Worm (Caenorhabditis elegans) whole organism, L1 larva: ENCODE results near the gene C01G5.9.

Experiments
- C04F5.9 ChIP-seq: sonication (generic microtip); optimal IDR thresholded peaks from 2 replicates; lab custom pipeline; 2016; ENCODE audit warnings: missing genetic modification characterization, missing compliant biosample characterization
- C16A3.4 ChIP-seq: fragments of 150-350 bp; optimal IDR thresholded peaks from 2 replicates; lab custom pipeline; 2014; ENCODE audit warnings: missing biosample characterization, missing genetic modification characterization
- F16B12.6 ChIP-seq: fragments of 150-350 bp; optimal IDR thresholded peaks from 2 replicates; lab custom pipeline; 2014; ENCODE audit warnings: missing biosample characterization, missing genetic modification characterization
- Y116A8C.19 ChIP-seq: sonication (generic microtip); optimal IDR thresholded peaks from 2 replicates; lab custom pipeline; 2016; ENCODE audit warnings: missing compliant biosample characterization, missing genetic modification characterization, borderline replicate concordance
- aly-2 ChIP-seq: fragments of 150-350 bp; optimal IDR thresholded peaks from 2 replicates; lab custom pipeline; 2014; ENCODE audit warnings: missing biosample characterization, missing genetic modification characterization
- ama-1 ChIP-seq: fragments of 150-350 bp; optimal IDR thresholded peaks from 2 replicates; lab custom pipeline; 2014
- ces-1 ChIP-seq: fragments of 150-350 bp; optimal IDR thresholded peaks from 2 replicates; lab custom pipeline; 2014; ENCODE audit warnings: missing biosample characterization, missing genetic modification reagents, missing genetic modification characterization
- dpl-1 ChIP-seq, 3 experiments: fragments of 150-350 bp in 2 of 3; sonication (generic microtip) in 1 of 3; optimal IDR thresholded peaks; 2 replicates each; lab custom pipeline; 2014 to 2017; ENCODE audit warnings: missing biosample characterization in 3 of 3, missing genetic modification characterization in 3 of 3, missing genetic modification reagents in 3 of 3
- dsc-1 ChIP-seq: sonication (generic microtip); optimal IDR thresholded peaks from 2 replicates; lab custom pipeline; 2016; ENCODE audit warnings: mild to moderate bottlenecking, missing genetic modification characterization, missing compliant biosample characterization
- efl-1 ChIP-seq, 4 experiments: fragments of 150-350 bp; optimal IDR thresholded peaks in 3 of 4; peaks in 1 of 4; 1 replicate in 1 of 4; 2 replicates in 3 of 4; lab custom pipeline; 2014; ENCODE audit warnings: missing biosample characterization in 2 of 4, missing genetic modification characterization in 2 of 4, missing genetic modification reagents in 2 of 4
- efl-3 ChIP-seq: fragments of 200-800 bp; sonication (Bioruptor generic); optimal IDR thresholded peaks from 2 replicates; lab custom pipeline; 2018; ENCODE audit warnings: mild to moderate bottlenecking, missing genetic modification characterization, missing compliant biosample characterization
- egl-27 ChIP-seq, 2 experiments: fragments of 150-350 bp in 1 of 2; sonication (generic microtip); optimal IDR thresholded peaks; 3 replicates each; lab custom pipeline; 2017 to 2018; ENCODE audit warnings: missing biosample characterization in 2 of 2, missing genetic modification characterization in 2 of 2, missing genetic modification reagents in 2 of 2
- elt-2 ChIP-seq: sonication (generic microtip); optimal IDR thresholded peaks from 2 replicates; lab custom pipeline; 2016; ENCODE audit warnings: missing genetic modification characterization, mild to moderate bottlenecking, inconsistent platforms, missing compliant biosample characterization, missing genetic modification reagents
- ets-5 ChIP-seq: fragments of 200-800 bp; sonication (Bioruptor generic); IDR thresholded peaks from 2 replicates; pipeline ENCODE4 v1.3.6; 2022; ENCODE audit warnings: missing genetic modification characterization, missing compliant biosample characterization
- fkh-4 ChIP-seq: sonication (generic microtip); optimal IDR thresholded peaks from 2 replicates; lab custom pipeline; 2016; ENCODE audit warnings: missing compliant biosample characterization, missing genetic modification characterization, borderline replicate concordance
- fkh-8 ChIP-seq: sonication (generic microtip); optimal IDR thresholded peaks from 2 replicates; lab custom pipeline; 2016; ENCODE audit warnings: mild to moderate bottlenecking, missing genetic modification characterization, missing compliant biosample characterization
- fos-1 ChIP-seq: fragments of 150-350 bp; optimal IDR thresholded peaks from 2 replicates; lab custom pipeline; 2014; ENCODE audit warnings: missing biosample characterization, missing genetic modification characterization
- grh-1 ChIP-seq: fragments of 200-800 bp; sonication (Bioruptor generic); IDR thresholded peaks from 2 replicates; pipeline ENCODE4 v1.3.6; 2022; ENCODE audit warnings: missing genetic modification reagents, missing genetic modification characterization, missing compliant biosample characterization
- hlh-17 ChIP-seq: fragments of 200-800 bp; sonication (Bioruptor generic); optimal IDR thresholded peaks from 2 replicates; lab custom pipeline; 2018; ENCODE audit warnings: missing genetic modification characterization, mild to moderate bottlenecking, missing compliant biosample characterization, moderate library complexity, borderline replicate concordance
- hpl-2 ChIP-seq: fragments of 150-350 bp; optimal IDR thresholded peaks from 2 replicates; lab custom pipeline; 2014; ENCODE audit warnings: missing biosample characterization, missing genetic modification reagents, missing genetic modification characterization
- isw-1 ChIP-seq: fragments of 200-800 bp; sonication (Bioruptor generic); IDR thresholded peaks from 2 replicates; pipeline ENCODE4 v1.3.6; 2022; ENCODE audit warnings: missing genetic modification characterization, missing compliant biosample characterization
- lin-14 ChIP-seq: fragments of 200-800 bp; sonication (Bioruptor generic); optimal IDR thresholded peaks from 2 replicates; lab custom pipeline; 2018; ENCODE audit warnings: mild to moderate bottlenecking, missing genetic modification characterization, moderate library complexity, missing compliant biosample characterization
- lin-35 ChIP-seq, 2 experiments: fragments of 150-350 bp; optimal IDR thresholded peaks; 2 replicates each; lab custom pipeline; 2014; ENCODE audit warnings: missing biosample characterization in 2 of 2, missing genetic modification characterization in 2 of 2, missing genetic modification reagents in 2 of 2
- lir-3 ChIP-seq: sonication (generic microtip); optimal IDR thresholded peaks from 2 replicates; lab custom pipeline; 2016; ENCODE audit warnings: mild to moderate bottlenecking, missing genetic modification characterization, moderate library complexity, missing compliant biosample characterization; ENCODE audit not compliant: poor library complexity
- lsy-2 ChIP-seq, 2 experiments: fragments of 150-350 bp; optimal IDR thresholded peaks; 2 replicates each; lab custom pipeline; 2014; ENCODE audit warnings: missing biosample characterization in 2 of 2, missing genetic modification characterization in 2 of 2
- mdl-1 ChIP-seq, 2 experiments: fragments of 150-350 bp; optimal IDR thresholded peaks; 2 replicates each; lab custom pipeline; 2014 to 2017; ENCODE audit warnings: missing biosample characterization in 2 of 2, missing genetic modification characterization in 2 of 2, inconsistent platforms in 1 of 2
- mep-1 ChIP-seq: fragments of 150-350 bp; optimal IDR thresholded peaks from 2 replicates; lab custom pipeline; 2014; ENCODE audit warnings: missing biosample characterization, missing genetic modification characterization
- nhr-19 ChIP-seq: fragments of 200-800 bp; sonication (Bioruptor generic); conservative IDR thresholded peaks from 2 replicates; pipeline ENCODE4 v1.3.6; 2022; ENCODE audit warnings: missing genetic modification characterization, missing compliant biosample characterization
- nhr-20 ChIP-seq: sonication (generic microtip); optimal IDR thresholded peaks from 2 replicates; lab custom pipeline; 2016; ENCODE audit warnings: mild to moderate bottlenecking, missing genetic modification characterization, missing compliant biosample characterization
- nhr-71 ChIP-seq: sonication (generic microtip); optimal IDR thresholded peaks from 2 replicates; lab custom pipeline; 2016; ENCODE audit warnings: mild to moderate bottlenecking, missing genetic modification characterization, moderate library complexity, missing compliant biosample characterization
- nhr-77 ChIP-seq: fragments of 150-350 bp; optimal IDR thresholded peaks from 2 replicates; lab custom pipeline; 2014; ENCODE audit warnings: missing biosample characterization, missing genetic modification characterization
- nhr-84 ChIP-seq: sonication (generic microtip); optimal IDR thresholded peaks from 2 replicates; lab custom pipeline; 2017; ENCODE audit warnings: missing biosample characterization, missing genetic modification characterization
- nhr-90 ChIP-seq: sonication (generic microtip); optimal IDR thresholded peaks from 2 replicates; lab custom pipeline; 2016; ENCODE audit warnings: mild to moderate bottlenecking, missing genetic modification characterization, missing compliant biosample characterization; ENCODE audit not compliant: poor library complexity
- pag-3 ChIP-seq: sonication (generic microtip); optimal IDR thresholded peaks from 2 replicates; lab custom pipeline; 2017; ENCODE audit warnings: missing genetic modification characterization, mild to moderate bottlenecking, missing compliant biosample characterization, antibody characterized with exemption, borderline replicate concordance; ENCODE audit not compliant: insufficient read depth
- snpc-4 ChIP-seq: fragments of 150-350 bp; optimal IDR thresholded peaks from 2 replicates; lab custom pipeline; 2014; ENCODE audit warnings: missing biosample characterization, missing genetic modification characterization
- sox-4 ChIP-seq: sonication (generic microtip); optimal IDR thresholded peaks from 2 replicates; lab custom pipeline; 2016; ENCODE audit warnings: missing genetic modification characterization, missing compliant biosample characterization
- sup-37 ChIP-seq: fragments of 200-800 bp; sonication (Bioruptor generic); optimal IDR thresholded peaks from 2 replicates; lab custom pipeline; 2018; ENCODE audit warnings: mild to moderate bottlenecking, missing genetic modification characterization, missing compliant biosample characterization
- swsn-7 ChIP-seq: sonication (generic microtip); optimal IDR thresholded peaks from 2 replicates; lab custom pipeline; 2016; ENCODE audit warnings: missing genetic modification characterization, missing compliant biosample characterization
- tbx-2 ChIP-seq: sonication (generic microtip); optimal IDR thresholded peaks from 2 replicates; lab custom pipeline; 2016; ENCODE audit warnings: missing genetic modification characterization, missing compliant biosample characterization
- zag-1 ChIP-seq: fragments of 150-350 bp; optimal IDR thresholded peaks from 2 replicates; lab custom pipeline; 2014; ENCODE audit warnings: missing biosample characterization, missing genetic modification characterization

Gene C01G5.9

DNA sequence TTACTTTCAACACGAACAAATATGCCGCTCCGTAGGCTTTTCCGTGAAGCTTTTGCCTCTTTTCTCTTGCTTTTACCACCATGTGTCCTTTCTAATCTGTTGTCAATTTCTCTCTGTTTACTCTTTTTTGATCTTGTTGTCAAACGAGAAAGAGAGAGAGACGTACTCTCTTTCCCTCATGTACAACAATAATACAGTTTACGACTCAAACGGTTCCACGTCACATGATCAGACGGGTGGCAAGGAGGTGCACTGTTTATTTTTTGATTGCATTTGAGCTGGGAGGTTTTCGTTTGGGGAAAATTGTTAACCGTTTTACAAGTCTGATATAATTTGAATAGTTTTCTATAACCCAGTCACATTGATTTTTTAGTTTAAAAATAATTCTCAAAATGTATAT lies 18.9 kb upstream of the C01G5.9 start:
- TF ChIP-seq fkh-8 (tag; lab: Kevin White, UChicago) (no peak), sox-4 (no peak), isw-1 (no peak), lir-3 (tag; lab: Kevin White, UChicago) (no peak), egl-27 (tag; optimal IDR thresholded peaks at IDR 0.05; lab: Kevin White, UChicago) (peak in 1 of 2 experiments; percentile 11), ama-1 (lab: Kevin White, UChicago) (no peak), hlh-17 (GFP tag; lab: Kevin White, UChicago) (no peak), elt-2 (tag; lab: Kevin White, UChicago) (peak; percentile 69), ets-5 (GFP tag; lab: Robert Waterston, UW) (no peak), lin-35 (GFP tag; optimal IDR thresholded peaks at IDR 0.05; lab: Kevin White, UChicago) (peak in 1 of 2 experiments; percentile 66), fos-1 (no peak), nhr-90 (tag; lab: Kevin White, UChicago) (peak; percentile 56), C04F5.9 (tag; lab: Kevin White, UChicago) (no peak), zag-1 (tag; lab: Kevin White, UChicago) (no peak), sup-37 (GFP tag; lab: Kevin White, UChicago) (no peak), aly-2 (tag; lab: Kevin White, UChicago) (no peak), nhr-71 (tag; lab: Kevin White, UChicago) (peak; percentile 51), mdl-1 (tag; optimal IDR thresholded peaks at IDR 0.05; lab: Kevin White, UChicago) (peak in 1 of 2 experiments; percentile 62), pag-3 (no peak), mep-1 (tag; lab: Kevin White, UChicago) (no peak), nhr-77 (tag; lab: Kevin White, UChicago) (peak; percentile 72), snpc-4 (tag; lab: Kevin White, UChicago) (no peak), efl-1 (optimal IDR thresholded peaks at IDR 0.05; lab: Kevin White, UChicago) (peak in 1 of 2 experiments; percentile 7), efl-1 (GFP tag; optimal IDR thresholded peaks at IDR 0.05 in 1 of 2; lab: Kevin White, UChicago) (peak in 1 of 2 experiments; percentile 58), hpl-2 (no peak), nhr-20 (tag; lab: Kevin White, UChicago) (peak; percentile 51), nhr-84 (tag; lab: Kevin White, UChicago) (no peak), swsn-7 (tag; lab: Kevin White, UChicago) (peak; percentile 20), Y116A8C.19 (tag; lab: Kevin White, UChicago) (no peak), lin-14 (GFP tag; lab: Kevin White, UChicago) (peak; percentile 72), lsy-2 (tag; optimal IDR thresholded peaks at IDR 0.05; lab: Kevin White, UChicago) (peak in 1 of 2 experiments; percentile 37), grh-1 (GFP tag; lab: Robert Waterston, UW) (no peak), tbx-2 (tag; lab: Kevin White, UChicago) (peak; percentile 72), dpl-1 (GFP tag; optimal IDR thresholded peaks at IDR 0.05; lab: Kevin White, UChicago) (peak in 1 of 3 experiments; percentile 6)

DNA sequence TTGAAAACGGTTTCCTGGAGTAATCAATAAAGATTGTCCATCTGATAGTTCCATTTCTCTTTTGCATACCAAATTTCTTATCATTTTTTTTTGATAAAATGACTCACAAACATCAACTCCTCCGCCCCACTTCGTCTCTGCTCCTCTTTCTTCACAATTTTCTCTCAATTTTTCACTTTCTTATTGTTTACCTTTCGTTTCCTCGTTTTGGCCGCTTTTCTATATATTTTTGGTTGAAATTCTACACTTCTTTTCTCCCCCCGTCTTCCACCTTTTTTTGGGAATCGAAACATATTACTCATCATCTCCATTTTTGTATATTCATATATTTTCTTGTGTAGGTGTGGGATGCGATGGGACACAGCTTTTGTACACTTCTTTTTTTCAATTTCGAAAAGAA lies 17.0 kb upstream of the C01G5.9 start:
- TF ChIP-seq C16A3.4 (tag; lab: Kevin White, UChicago) (no peak), F16B12.6 (tag; lab: Kevin White, UChicago) (no peak), nhr-90 (tag; lab: Kevin White, UChicago) (peak; percentile 8), efl-1 (optimal IDR thresholded peaks at IDR 0.05; lab: Kevin White, UChicago) (no peak), efl-1 (GFP tag; optimal IDR thresholded peaks at IDR 0.05 in 1 of 2; lab: Kevin White, UChicago) (peak in 1 of 2 experiments; percentile 86), elt-2 (tag; lab: Kevin White, UChicago) (peak; percentile 54)

- TF ChIP-seq sup-37 (GFP tag; lab: Kevin White, UChicago): no peak
- TF ChIP-seq dsc-1 (tag; lab: Kevin White, UChicago): no peak
- no peak for TF ChIP-seq ces-1 (GFP tag; lab: Kevin White, UChicago)
- TF ChIP-seq nhr-19: no peak
- TF ChIP-seq fkh-4 (tag; lab: Kevin White, UChicago): no peak
- TF ChIP-seq zag-1 (tag; lab: Kevin White, UChicago): no peak
- no peak for TF ChIP-seq nhr-71 (tag; lab: Kevin White, UChicago)
- TF ChIP-seq efl-3: no peak
- TF ChIP-seq fkh-8 (tag; lab: Kevin White, UChicago): no peak
Measured at ce11 chrIV:6506424-6506823, 13.3 kb upstream of the C01G5.9 start, which contains the start of gene pqn-89. pqn-89 (plus strand) TSS chrIV:6506724.
